Worm (Caenorhabditis elegans): ENCODE measurements around the gene R144.10.
A peak's percentile ranks its signal among the peaks of the same experiment; 100 is the strongest.

The R144.10 gene

DNA sequence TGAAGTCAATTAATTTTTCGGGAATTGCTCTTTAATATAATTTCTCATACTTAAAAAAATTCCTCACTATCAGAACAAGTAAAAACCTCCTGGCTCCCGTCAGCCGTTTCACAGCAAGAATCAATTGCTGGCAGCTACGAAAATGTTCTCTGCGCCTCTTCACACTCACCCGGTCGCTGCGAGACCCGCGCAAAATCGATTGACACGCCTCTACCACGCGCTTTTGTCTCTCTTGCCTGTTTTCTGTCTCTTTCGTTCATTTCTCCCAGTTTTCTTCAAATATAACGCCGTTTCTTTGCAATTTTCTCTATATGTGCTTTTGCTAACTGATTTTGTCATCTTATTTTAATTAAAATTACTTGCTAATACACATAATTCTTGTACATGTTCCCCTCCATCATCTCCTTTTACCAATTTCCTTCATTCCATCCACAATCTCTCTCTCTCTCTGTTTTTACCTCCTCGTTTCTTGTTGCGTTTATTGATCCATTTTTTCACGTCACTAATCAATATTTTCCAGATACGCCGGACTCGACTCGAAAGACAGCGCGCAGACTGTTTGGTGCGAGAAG is 22.3 kb upstream of the R144.10 start, which contains the start of gene pcf-11 (continued):
- TF ChIP-seq Y53F4B.3 (GFP tag; IDR thresholded peaks at IDR 0.05) (no peak), ZK185.1 (tag; optimal IDR thresholded peaks at IDR 0.05; ENCODE audit: poor library complexity, severe bottlenecking) (peak; percentile 5), ceh-100 (GFP tag; IDR thresholded peaks at IDR 0.05) (no peak), C17E4.6 (GFP tag; IDR thresholded peaks at IDR 0.05) (no peak), K12H6.12 (tag; optimal IDR thresholded peaks at IDR 0.05) (no peak), snpc-1.1 (tag; optimal IDR thresholded peaks at IDR 0.05; ENCODE audit: insufficient read depth) (no peak), B0035.1 (tag; optimal IDR thresholded peaks at IDR 0.05) (no peak), die-1 (tag; optimal IDR thresholded peaks at IDR 0.05) (no peak), attf-3 (GFP tag; conservative IDR thresholded peaks at IDR 0.05) (no peak), rcor-1 (GFP tag; IDR thresholded peaks at IDR 0.05) (no peak), dpff-1 (tag; optimal IDR thresholded peaks at IDR 0.05) (no peak), egrh-3 (GFP tag; IDR thresholded peaks at IDR 0.05) (no peak), nfya-2 (GFP tag; IDR thresholded peaks at IDR 0.05) (no peak), unc-130 (GFP tag; optimal IDR thresholded peaks at IDR 0.05) (no peak), repo-1 (tag; optimal IDR thresholded peaks at IDR 0.05) (no peak), chd-7 (tag; optimal IDR thresholded peaks at IDR 0.05) (no peak), lsy-27 (tag; optimal IDR thresholded peaks at IDR 0.05; ENCODE audit: borderline replicate concordance, insufficient read depth) (no peak), ceh-58 (GFP tag; IDR thresholded peaks at IDR 0.05) (no peak), ets-4 (GFP tag; optimal IDR thresholded peaks at IDR 0.05) (no peak), F10E7.11 (tag; optimal IDR thresholded peaks at IDR 0.05) (no peak), Y79H2A.3 (GFP tag; conservative IDR thresholded peaks at IDR 0.05) (no peak), zim-3 (tag; optimal IDR thresholded peaks at IDR 0.05) (no peak), F57C9.4 (tag; optimal IDR thresholded peaks at IDR 0.05) (no peak), F57A8.1 (GFP tag; optimal IDR thresholded peaks at IDR 0.05) (no peak), lin-40 (tag; optimal IDR thresholded peaks at IDR 0.05) (peak; percentile 1), ztf-25 (GFP tag; IDR thresholded peaks at IDR 0.05) (no peak), ceh-40 (GFP tag; IDR thresholded peaks at IDR 0.05) (no peak), egl-18 (GFP tag; IDR thresholded peaks at IDR 0.05) (no peak), B0336.3 (GFP tag; IDR thresholded peaks at IDR 0.05) (no peak), nhr-90 (tag; optimal IDR thresholded peaks at IDR 0.05) (no peak), sea-2 (GFP tag; IDR thresholded peaks at IDR 0.05) (no peak), attf-6 (GFP tag; IDR thresholded peaks at IDR 0.05) (no peak), F52B5.7 (tag; optimal IDR thresholded peaks at IDR 0.05) (no peak), pha-4 (tag; optimal IDR thresholded peaks at IDR 0.05) (no peak), ceh-79 (tag; optimal IDR thresholded peaks at IDR 0.05) (no peak), madf-8 (GFP tag; conservative IDR thresholded peaks at IDR 0.05) (no peak), unc-62 (GFP tag; optimal IDR thresholded peaks at IDR 0.05) (no peak), hmg-1.2 (GFP tag; IDR thresholded peaks at IDR 0.05) (peak; percentile 46; the same call in 1 of the 2 replicates), dpl-1 (GFP tag; optimal IDR thresholded peaks at IDR 0.05) (no peak), rpc-1 (optimal IDR thresholded peaks at IDR 0.05) (no peak), rpc-1 (tag; optimal IDR thresholded peaks at IDR 0.05) (no peak), ztf-18 (tag; optimal IDR thresholded peaks at IDR 0.05) (peak; percentile 46), mel-28 (tag; optimal IDR thresholded peaks at IDR 0.05; ENCODE audit: borderline replicate concordance) (no peak), madf-10 (tag; optimal IDR thresholded peaks at IDR 0.05) (peak; percentile 14), atf-7 (tag; optimal IDR thresholded peaks at IDR 0.05) (no peak), ama-1 (optimal IDR thresholded peaks at IDR 0.05) (no peak), ama-1 (GFP tag; optimal IDR thresholded peaks at IDR 0.05) (no peak), lir-1 (GFP tag; conservative IDR thresholded peaks at IDR 0.05) (no peak), K11D2.4 (GFP tag; IDR thresholded peaks at IDR 0.05) (no peak), xnd-1 (tag; optimal IDR thresholded peaks at IDR 0.05) (no peak)

All from whole organism, young adult.